Fruit fly (Drosophila melanogaster) whole organism, prepupa: Measurements from ENCODE around the gene CG15461.
A peak's percentile ranks its signal among the peaks of the same experiment; 100 is the strongest.

Source experiments
- Blimp-1 ChIP-seq: fragments of 200-800 bp; sonication (Bioruptor generic); optimal IDR thresholded peaks from 3 replicates; lab custom pipeline; 2017; ENCODE audit warnings: missing biosample characterization, missing genetic modification characterization, mild to moderate bottlenecking, moderate library complexity, missing genetic modification reagents
- CG10631 ChIP-seq: fragments of 200-800 bp; sonication (Bioruptor generic); optimal IDR thresholded peaks from 2 replicates; lab custom pipeline; 2016; ENCODE audit warnings: missing biosample characterization, missing genetic modification characterization
- CG11294 ChIP-seq: fragments of 200-800 bp; sonication (Bioruptor generic); IDR thresholded peaks from 2 replicates; pipeline ENCODE4 v1.3.6; 2022; ENCODE audit warnings: missing biosample characterization, missing genetic modification characterization
- CG11762 ChIP-seq: fragments of 200-800 bp; sonication (Bioruptor generic); optimal IDR thresholded peaks from 3 replicates; lab custom pipeline; 2016; ENCODE audit warnings: missing biosample characterization, missing genetic modification characterization; ENCODE audit not compliant: insufficient read depth
- CG15336 ChIP-seq: fragments of 200-800 bp; sonication (Bioruptor generic); IDR thresholded peaks from 2 replicates; pipeline ENCODE4 v1.3.6; 2022; ENCODE audit warnings: missing biosample characterization, missing genetic modification characterization
- CG1621 ChIP-seq: fragments of 200-800 bp; sonication (Bioruptor generic); optimal IDR thresholded peaks from 3 replicates; lab custom pipeline; 2018; ENCODE audit warnings: missing biosample characterization, mild to moderate bottlenecking, missing genetic modification characterization
- CG16779 ChIP-seq: fragments of 200-800 bp; sonication (Bioruptor generic); optimal IDR thresholded peaks from 3 replicates; lab custom pipeline; 2017; ENCODE audit warnings: missing biosample characterization, mild to moderate bottlenecking, missing genetic modification characterization
- CG3032 ChIP-seq: fragments of 200-800 bp; optimal IDR thresholded peaks from 2 replicates; lab custom pipeline; 2019; ENCODE audit warnings: missing biosample characterization, mild to moderate bottlenecking, missing genetic modification characterization, moderate library complexity
- CG31627 ChIP-seq: fragments of 200-800 bp; sonication (Bioruptor generic); optimal IDR thresholded peaks from 3 replicates; lab custom pipeline; 2016; ENCODE audit warnings: missing biosample characterization, missing genetic modification characterization
- CG34406 ChIP-seq: fragments of 200-800 bp; sonication (Bioruptor generic); optimal IDR thresholded peaks from 3 replicates; lab custom pipeline; 2016; ENCODE audit warnings: missing biosample characterization, missing genetic modification characterization
- CG3919 ChIP-seq: fragments of 200-800 bp; sonication (Bioruptor generic); optimal IDR thresholded peaks from 3 replicates; lab custom pipeline; 2016; ENCODE audit warnings: missing biosample characterization, missing genetic modification characterization
- CG4318 ChIP-seq: fragments of 200-800 bp; sonication (Bioruptor generic); optimal IDR thresholded peaks from 3 replicates; lab custom pipeline; 2017; ENCODE audit warnings: missing biosample characterization, mild to moderate bottlenecking, missing genetic modification characterization
- CG6276 ChIP-seq: fragments of 200-800 bp; sonication (Bioruptor generic); optimal IDR thresholded peaks from 2 replicates; lab custom pipeline; 2017; ENCODE audit warnings: missing biosample characterization, mild to moderate bottlenecking, missing genetic modification characterization
- CG6792 ChIP-seq: fragments of 200-800 bp; sonication (Bioruptor generic); optimal IDR thresholded peaks from 3 replicates; lab custom pipeline; 2016; ENCODE audit warnings: missing biosample characterization, missing genetic modification characterization
- CG6808 ChIP-seq: fragments of 200-800 bp; sonication (Bioruptor generic); optimal IDR thresholded peaks from 3 replicates; lab custom pipeline; 2017; ENCODE audit warnings: missing biosample characterization, missing genetic modification characterization, mild to moderate bottlenecking, moderate library complexity, missing genetic modification reagents
- CG6854 ChIP-seq: fragments of 200-800 bp; sonication (Bioruptor generic); optimal IDR thresholded peaks from 2 replicates; lab custom pipeline; 2017; ENCODE audit warnings: missing biosample characterization, mild to moderate bottlenecking, missing genetic modification characterization
- CG7368 ChIP-seq: fragments of 200-800 bp; sonication (Bioruptor generic); optimal IDR thresholded peaks from 3 replicates; lab custom pipeline; 2016; ENCODE audit warnings: missing biosample characterization, missing genetic modification characterization
- CG8119 ChIP-seq: fragments of 200-800 bp; sonication (Bioruptor generic); IDR thresholded peaks from 3 replicates; pipeline ENCODE4 v1.3.6; 2022; ENCODE audit warnings: missing biosample characterization, missing genetic modification characterization
- CG8319 ChIP-seq: fragments of 200-800 bp; sonication (Bioruptor generic); optimal IDR thresholded peaks from 3 replicates; lab custom pipeline; 2016; ENCODE audit warnings: missing biosample characterization, missing genetic modification characterization
- CG9139 ChIP-seq: fragments of 200-800 bp; sonication (Bioruptor generic); optimal IDR thresholded peaks from 3 replicates; lab custom pipeline; 2017; ENCODE audit warnings: missing biosample characterization, mild to moderate bottlenecking, missing genetic modification characterization
- Eip75B ChIP-seq: fragments of 200-800 bp; sonication (Bioruptor generic); optimal IDR thresholded peaks from 3 replicates; lab custom pipeline; 2016; ENCODE audit warnings: missing biosample characterization, missing genetic modification characterization
- Eip93F ChIP-seq: fragments of 200-800 bp; sonication (Bioruptor generic); optimal IDR thresholded peaks from 2 replicates; lab custom pipeline; 2016; ENCODE audit warnings: missing biosample characterization, mild to moderate bottlenecking, missing genetic modification characterization
- Ets21C ChIP-seq: fragments of 200-800 bp; sonication (Bioruptor generic); optimal IDR thresholded peaks from 3 replicates; lab custom pipeline; 2016; ENCODE audit warnings: missing biosample characterization, missing genetic modification characterization
- Ets96B ChIP-seq: fragments of 200-800 bp; optimal IDR thresholded peaks from 2 replicates; lab custom pipeline; 2019; ENCODE audit warnings: missing biosample characterization, mild to moderate bottlenecking, missing genetic modification characterization, moderate library complexity
- Hr38 ChIP-seq: sonication (Bioruptor generic); optimal IDR thresholded peaks from 2 replicates; lab custom pipeline; 2016; ENCODE audit warnings: missing biosample characterization, missing genetic modification characterization
- Hr39 ChIP-seq: fragments of 200-800 bp; sonication (Bioruptor generic); optimal IDR thresholded peaks from 2 replicates; lab custom pipeline; 2016; ENCODE audit warnings: missing biosample characterization, missing genetic modification characterization
- Hr4 ChIP-seq: fragments of 200-800 bp; sonication (Bioruptor generic); optimal IDR thresholded peaks from 3 replicates; lab custom pipeline; 2016; ENCODE audit warnings: missing biosample characterization, missing genetic modification characterization
- Met ChIP-seq: fragments of 200-800 bp; sonication (Bioruptor generic); optimal IDR thresholded peaks from 3 replicates; lab custom pipeline; 2016; ENCODE audit warnings: missing biosample characterization, missing genetic modification characterization
- OdsH ChIP-seq: fragments of 200-800 bp; sonication (Bioruptor generic); optimal IDR thresholded peaks from 3 replicates; lab custom pipeline; 2016; ENCODE audit warnings: missing biosample characterization, missing genetic modification characterization
- Sox14 ChIP-seq: fragments of 200-800 bp; sonication (Bioruptor generic); optimal IDR thresholded peaks from 3 replicates; lab custom pipeline; 2016; ENCODE audit warnings: missing biosample characterization, missing genetic modification characterization
- Sox15 ChIP-seq: fragments of 200-800 bp; sonication (Bioruptor generic); optimal IDR thresholded peaks from 3 replicates; lab custom pipeline; 2016; ENCODE audit warnings: missing biosample characterization, missing genetic modification characterization
- achi ChIP-seq: fragments of 200-800 bp; sonication (Bioruptor generic); optimal IDR thresholded peaks from 3 replicates; lab custom pipeline; 2016; ENCODE audit warnings: missing biosample characterization, missing genetic modification characterization
- acj6 ChIP-seq: fragments of 200-800 bp; sonication (Bioruptor generic); optimal IDR thresholded peaks from 3 replicates; lab custom pipeline; 2016; ENCODE audit warnings: missing biosample characterization, missing genetic modification characterization
- cyc ChIP-seq: fragments of 200-800 bp; sonication (Bioruptor generic); optimal IDR thresholded peaks from 3 replicates; lab custom pipeline; 2016; ENCODE audit warnings: missing biosample characterization, missing genetic modification characterization
- dac ChIP-seq: fragments of 200-800 bp; sonication (Bioruptor generic); optimal IDR thresholded peaks from 2 replicates; lab custom pipeline; 2017; ENCODE audit warnings: missing biosample characterization, mild to moderate bottlenecking, missing genetic modification characterization
- esn ChIP-seq: fragments of 200-800 bp; sonication (Bioruptor generic); optimal IDR thresholded peaks from 2 replicates; lab custom pipeline; 2016; ENCODE audit warnings: missing biosample characterization, mild to moderate bottlenecking, missing genetic modification characterization, moderate library complexity
- fd59A ChIP-seq: fragments of 200-800 bp; sonication (Bioruptor generic); optimal IDR thresholded peaks from 2 replicates; lab custom pipeline; 2017; ENCODE audit warnings: missing biosample characterization, mild to moderate bottlenecking, missing genetic modification characterization, missing genetic modification reagents
- fd85E ChIP-seq: fragments of 200-800 bp; sonication (Bioruptor generic); optimal IDR thresholded peaks from 3 replicates; lab custom pipeline; 2016; ENCODE audit warnings: missing biosample characterization, missing genetic modification characterization
- lz ChIP-seq: fragments of 200-800 bp; sonication (Bioruptor generic); optimal IDR thresholded peaks from 3 replicates; lab custom pipeline; 2016; ENCODE audit warnings: missing biosample characterization, missing genetic modification characterization
- pdm3 ChIP-seq: fragments of 200-800 bp; sonication (Bioruptor generic); optimal IDR thresholded peaks from 3 replicates; lab custom pipeline; 2016; ENCODE audit warnings: missing biosample characterization, missing genetic modification characterization
- salr ChIP-seq, 2 experiments: fragments of 200-800 bp; sonication (Bioruptor generic); optimal IDR thresholded peaks; 3 replicates each; lab custom pipeline; 2016 to 2018; ENCODE audit warnings: missing biosample characterization in 2 of 2, missing genetic modification characterization in 2 of 2, mild to moderate bottlenecking in 1 of 2
- vri ChIP-seq: fragments of 200-800 bp; sonication (Bioruptor generic); optimal IDR thresholded peaks from 3 replicates; lab custom pipeline; 2016; ENCODE audit warnings: missing biosample characterization, mild to moderate bottlenecking, missing genetic modification characterization

CG15461 gene

dm6 chrX:20501040-20501609, 15.1 kb downstream of the CG15461 start (continued):
- TF ChIP-seq dac (GFP tag; lab: Kevin White, UChicago) (peak; percentile 83), Eip75B (GFP tag; lab: Kevin White, UChicago) (peak; percentile 98), Eip93F (GFP tag; lab: Kevin White, UChicago) (peak; percentile 91), CG10631 (GFP tag; lab: Kevin White, UChicago) (peak; percentile 94), CG3919 (GFP tag; lab: Kevin White, UChicago) (peak; percentile 80), esn (GFP tag; lab: Kevin White, UChicago) (peak; percentile 97), CG31627 (GFP tag; lab: Kevin White, UChicago) (peak; percentile 97), Hr38 (GFP tag; lab: Kevin White, UChicago) (peak; percentile 28), fd59A (peak; percentile 96), CG16779 (tag; lab: Kevin White, UChicago) (peak; percentile 93), Ets96B (peak; percentile 84), lz (GFP tag; lab: Kevin White, UChicago) (peak; percentile 98), Ets21C (GFP tag; lab: Kevin White, UChicago) (peak; percentile 93), CG3032 (tag; lab: Kevin White, UChicago) (peak; percentile 97), CG8119 (GFP tag; lab: Robert Waterston, UW) (peak; percentile 94), Sox15 (GFP tag; lab: Kevin White, UChicago) (peak; percentile 77), CG6792 (GFP tag; lab: Kevin White, UChicago) (peak; percentile 96), acj6 (GFP tag; lab: Kevin White, UChicago) (peak; percentile 95), cyc (GFP tag; lab: Kevin White, UChicago) (peak; percentile 87), CG8319 (peak; percentile 52), CG9139 (peak; percentile 78), pdm3 (GFP tag; lab: Kevin White, UChicago) (peak; percentile 96), Hr4 (GFP tag; lab: Kevin White, UChicago) (peak; percentile 78), vri (GFP tag; lab: Kevin White, UChicago) (peak; percentile 94), CG11762 (GFP tag; lab: Kevin White, UChicago) (peak; percentile 54), CG11294 (GFP tag; lab: Robert Waterston, UW) (peak; percentile 85), Hr39 (GFP tag; lab: Kevin White, UChicago) (peak; percentile 97), CG1621 (tag; lab: Kevin White, UChicago) (peak; percentile 92), CG6276 (GFP tag; lab: Kevin White, UChicago) (peak; percentile 52), CG4318 (GFP tag; lab: Kevin White, UChicago) (peak; percentile 90), fd85E (peak; percentile 29), Met (GFP tag; lab: Kevin White, UChicago) (peak; percentile 97), CG7368 (GFP tag; lab: Kevin White, UChicago) (peak; percentile 67), CG34406 (GFP tag; lab: Kevin White, UChicago) (peak; percentile 93), salr (GFP tag; optimal IDR thresholded peaks at IDR 0.05; lab: Kevin White, UChicago) (peak; percentile 62 to 95), Sox14 (GFP tag; lab: Kevin White, UChicago) (peak; percentile 97), CG6808 (peak; percentile 84), CG6854 (GFP tag; lab: Kevin White, UChicago) (peak; percentile 49), OdsH (peak; percentile 94), CG15336 (GFP tag; lab: Robert Waterston, UW) (peak; percentile 87), Blimp-1 (peak; percentile 66), achi (GFP tag; lab: Kevin White, UChicago) (peak; percentile 95)
